Worm (Caenorhabditis elegans) whole organism, young adult: ENCODE measurements around the gene hil-4.
A peak's percentile ranks its signal among the peaks of the same experiment; 100 is the strongest.

Source experiments
- B0336.3 ChIP-seq: fragments of 200-800 bp; sonication (Bioruptor generic); IDR thresholded peaks from 2 replicates; pipeline ENCODE4 v1.3.6; 2022; ENCODE audit warnings: missing genetic modification characterization, missing compliant biosample characterization
- C06A6.2 ChIP-seq: fragments of 200-800 bp; sonication (Bioruptor generic); conservative IDR thresholded peaks from 2 replicates; pipeline ENCODE4 v1.3.6; 2022; ENCODE audit warnings: missing genetic modification characterization, missing compliant biosample characterization
- C17E4.6 ChIP-seq: fragments of 200-800 bp; sonication (Bioruptor generic); IDR thresholded peaks from 2 replicates; pipeline ENCODE4 v1.3.6; 2022; ENCODE audit warnings: missing genetic modification reagents, missing genetic modification characterization, missing compliant biosample characterization
- F33H1.4 ChIP-seq: fragments of 200-800 bp; sonication (Bioruptor generic); IDR thresholded peaks from 2 replicates; pipeline ENCODE4 v1.3.6; 2022; ENCODE audit warnings: missing genetic modification reagents, missing genetic modification characterization, missing compliant biosample characterization
- F49E8.2 ChIP-seq: sonication (generic microtip); optimal IDR thresholded peaks from 3 replicates; lab custom pipeline; 2017; ENCODE audit warnings: missing genetic modification characterization, mild to moderate bottlenecking, missing compliant biosample characterization, antibody characterized with exemption, moderate library complexity; ENCODE audit not compliant: insufficient read depth
- F55B11.4 ChIP-seq: sonication (generic microtip); optimal IDR thresholded peaks from 2 replicates; lab custom pipeline; 2016; ENCODE audit warnings: missing compliant biosample characterization, missing genetic modification characterization, borderline replicate concordance; ENCODE audit not compliant: insufficient read depth
- K12H6.12 ChIP-seq: fragments of 200-800 bp; sonication (Bioruptor generic); optimal IDR thresholded peaks from 2 replicates; lab custom pipeline; 2018; ENCODE audit warnings: mild to moderate bottlenecking, missing genetic modification characterization, missing compliant biosample characterization
- T07F8.4 ChIP-seq: sonication (generic microtip); optimal IDR thresholded peaks from 2 replicates; lab custom pipeline; 2016; ENCODE audit warnings: mild to moderate bottlenecking, missing genetic modification characterization, moderate library complexity, missing compliant biosample characterization
- Y53G8AR.9 ChIP-seq: fragments of 200-800 bp; sonication (Bioruptor generic); conservative IDR thresholded peaks from 2 replicates; pipeline ENCODE4 v1.3.6; 2022; ENCODE audit warnings: missing genetic modification reagents, missing genetic modification characterization, missing compliant biosample characterization
- Y79H2A.3 ChIP-seq: fragments of 200-800 bp; sonication (Bioruptor generic); conservative IDR thresholded peaks from 2 replicates; pipeline ENCODE4 v1.3.6; 2022; ENCODE audit warnings: missing genetic modification reagents, missing genetic modification characterization, missing compliant biosample characterization
- aptf-2 ChIP-seq: fragments of 200-800 bp; sonication (Bioruptor generic); conservative IDR thresholded peaks from 2 replicates; pipeline ENCODE4 v1.3.6; 2022; ENCODE audit warnings: missing genetic modification reagents, missing genetic modification characterization, missing compliant biosample characterization
- athp-1 ChIP-seq: sonication (generic microtip); optimal IDR thresholded peaks from 2 replicates; lab custom pipeline; 2017; ENCODE audit warnings: mild to moderate bottlenecking, missing genetic modification characterization, missing compliant biosample characterization
- attf-5 ChIP-seq: fragments of 200-800 bp; sonication (Bioruptor generic); optimal IDR thresholded peaks from 2 replicates; lab custom pipeline; 2018; ENCODE audit warnings: mild to moderate bottlenecking, missing genetic modification characterization, missing compliant biosample characterization
- attf-6 ChIP-seq: fragments of 200-800 bp; sonication (Bioruptor generic); IDR thresholded peaks from 2 replicates; pipeline ENCODE4 v1.3.6; 2022; ENCODE audit warnings: missing genetic modification reagents, missing genetic modification characterization, missing compliant biosample characterization
- cebp-1 ChIP-seq, 2 experiments: fragments of 200-800 bp in 1 of 2; sonication (Bioruptor generic) in 1 of 2; sonication (generic microtip) in 1 of 2; IDR thresholded peaks in 1 of 2; optimal IDR thresholded peaks in 1 of 2; 2 replicates each; pipeline versions ENCODE4 v1.3.6 to Lab custom; 2017 to 2022; ENCODE audit warnings: missing compliant biosample characterization in 2 of 2, missing genetic modification characterization in 2 of 2, mild to moderate bottlenecking in 1 of 2, missing genetic modification reagents in 1 of 2, moderate library complexity in 1 of 2
- ceh-100 ChIP-seq: fragments of 200-800 bp; sonication (Bioruptor generic); IDR thresholded peaks from 2 replicates; pipeline ENCODE4 v1.3.6; 2022; ENCODE audit warnings: missing genetic modification reagents, missing genetic modification characterization, missing compliant biosample characterization
- ceh-79 ChIP-seq: sonication (generic microtip); optimal IDR thresholded peaks from 2 replicates; lab custom pipeline; 2017; ENCODE audit warnings: mild to moderate bottlenecking, missing genetic modification characterization, missing compliant biosample characterization
- die-1 ChIP-seq: sonication (generic microtip); optimal IDR thresholded peaks from 2 replicates; lab custom pipeline; 2016; ENCODE audit warnings: missing genotype, mild to moderate bottlenecking, missing genetic modification characterization, missing compliant biosample characterization
- dpl-1 ChIP-seq: fragments of 150-350 bp; optimal IDR thresholded peaks from 2 replicates; lab custom pipeline; 2014; ENCODE audit warnings: missing biosample characterization, missing genetic modification reagents, missing genetic modification characterization
- ekl-4 ChIP-seq: fragments of 200-800 bp; sonication (Bioruptor generic); IDR thresholded peaks from 2 replicates; pipeline ENCODE4 v1.3.6; 2022; ENCODE audit warnings: missing genetic modification reagents, missing genetic modification characterization, missing compliant biosample characterization
- ets-4 ChIP-seq: fragments of 200-800 bp; sonication (Bioruptor generic); optimal IDR thresholded peaks from 2 replicates; lab custom pipeline; 2018; ENCODE audit warnings: mild to moderate bottlenecking, missing genetic modification characterization, missing compliant biosample characterization
- hlh-26 ChIP-seq: fragments of 200-800 bp; sonication (Bioruptor generic); conservative IDR thresholded peaks from 2 replicates; pipeline ENCODE4 v1.3.6; 2022; ENCODE audit warnings: missing genetic modification reagents, missing genetic modification characterization, missing compliant biosample characterization
- hrde-1 ChIP-seq: sonication (generic microtip); optimal IDR thresholded peaks from 2 replicates; lab custom pipeline; 2016; ENCODE audit warnings: missing genetic modification characterization, mild to moderate bottlenecking, missing compliant biosample characterization, moderate library complexity, missing genotype, missing genetic modification reagents, borderline replicate concordance
- let-526 ChIP-seq: fragments of 200-800 bp; sonication (Bioruptor generic); IDR thresholded peaks from 2 replicates; pipeline ENCODE4 v1.3.6; 2022; ENCODE audit warnings: missing genetic modification reagents, missing genetic modification characterization, missing compliant biosample characterization
- let-607 ChIP-seq, 2 experiments: fragments of 200-800 bp in 1 of 2; sonication (Bioruptor generic) in 1 of 2; sonication (generic microtip) in 1 of 2; optimal IDR thresholded peaks; 2 replicates each; lab custom pipeline; 2016 to 2018; ENCODE audit warnings: mild to moderate bottlenecking in 2 of 2, missing compliant biosample characterization in 2 of 2, missing genetic modification characterization in 2 of 2, moderate library complexity in 2 of 2, missing genotype in 1 of 2
- lin-54 ChIP-seq: fragments of 200-800 bp; sonication (Bioruptor generic); optimal IDR thresholded peaks from 2 replicates; lab custom pipeline; 2018; ENCODE audit warnings: mild to moderate bottlenecking, missing genetic modification characterization, missing compliant biosample characterization
- madf-10 ChIP-seq: sonication (generic microtip); optimal IDR thresholded peaks from 2 replicates; lab custom pipeline; 2016; ENCODE audit warnings: mild to moderate bottlenecking, missing genetic modification characterization, missing compliant biosample characterization
- nfya-1 ChIP-seq: sonication (generic microtip); optimal IDR thresholded peaks from 2 replicates; lab custom pipeline; 2017; ENCODE audit warnings: antibody characterized with exemption, missing compliant biosample characterization, missing genetic modification characterization, borderline replicate concordance; ENCODE audit not compliant: insufficient read depth
- nfyb-1 ChIP-seq: fragments of 200-800 bp; sonication (Bioruptor generic); IDR thresholded peaks from 2 replicates; pipeline ENCODE4 v1.3.6; 2022; ENCODE audit warnings: missing genetic modification reagents, missing genetic modification characterization, missing compliant biosample characterization
- nhr-120 ChIP-seq: fragments of 200-800 bp; sonication (Bioruptor generic); IDR thresholded peaks from 2 replicates; pipeline ENCODE4 v1.3.6; 2022; ENCODE audit warnings: missing genetic modification characterization, missing compliant biosample characterization
- nhr-90 ChIP-seq: sonication (generic microtip); optimal IDR thresholded peaks from 2 replicates; lab custom pipeline; 2016; ENCODE audit warnings: missing genotype, mild to moderate bottlenecking, missing genetic modification characterization, missing compliant biosample characterization
- pbrm-1 ChIP-seq: fragments of 200-800 bp; sonication (Bioruptor generic); IDR thresholded peaks from 2 replicates; pipeline ENCODE4 v1.3.6; 2022; ENCODE audit warnings: missing genetic modification reagents, missing genetic modification characterization, missing compliant biosample characterization
- rpc-1 ChIP-seq, 2 experiments: fragments of 150-350 bp in 1 of 2; sonication (generic microtip) in 1 of 2; optimal IDR thresholded peaks; 2 replicates each; lab custom pipeline; 2014 to 2018; ENCODE audit warnings: missing biosample characterization in 1 of 2, missing genetic modification characterization in 1 of 2, missing genetic modification reagents in 1 of 2, missing genotype in 1 of 2
- sdz-38 ChIP-seq: sonication (generic microtip); optimal IDR thresholded peaks from 2 replicates; lab custom pipeline; 2016; ENCODE audit warnings: missing genotype, missing genetic modification characterization, missing compliant biosample characterization
- snpc-1.3 ChIP-seq: sonication (generic microtip); optimal IDR thresholded peaks from 2 replicates; lab custom pipeline; 2017; ENCODE audit warnings: missing genetic modification characterization, mild to moderate bottlenecking, missing compliant biosample characterization, antibody characterized with exemption, moderate library complexity, missing genotype, missing genetic modification reagents; ENCODE audit not compliant: insufficient read depth
- somi-1 ChIP-seq: fragments of 200-800 bp; sonication (Bioruptor generic); optimal IDR thresholded peaks from 2 replicates; lab custom pipeline; 2018; ENCODE audit warnings: mild to moderate bottlenecking, missing genetic modification characterization, missing compliant biosample characterization
- tbx-9 ChIP-seq: sonication (generic microtip); optimal IDR thresholded peaks from 2 replicates; lab custom pipeline; 2016; ENCODE audit warnings: borderline replicate concordance, missing genetic modification characterization, inconsistent platforms, missing compliant biosample characterization
- tlf-1 ChIP-seq: fragments of 200-800 bp; sonication (Bioruptor generic); optimal IDR thresholded peaks from 2 replicates; lab custom pipeline; 2018; ENCODE audit warnings: mild to moderate bottlenecking, missing genetic modification characterization, missing compliant biosample characterization
- unc-130 ChIP-seq: sonication (generic microtip); optimal IDR thresholded peaks from 2 replicates; lab custom pipeline; 2016; ENCODE audit warnings: missing genetic modification reagents, missing genetic modification characterization, missing compliant biosample characterization
- unc-62 ChIP-seq: fragments of 150-350 bp; optimal IDR thresholded peaks from 2 replicates; lab custom pipeline; 2014; ENCODE audit warnings: missing biosample characterization, missing genetic modification reagents, missing genetic modification characterization
- ztf-18 ChIP-seq: sonication (generic microtip); optimal IDR thresholded peaks from 2 replicates; lab custom pipeline; 2016; ENCODE audit warnings: missing genotype, mild to moderate bottlenecking, missing genetic modification characterization, missing compliant biosample characterization
- ztf-22 ChIP-seq: fragments of 200-800 bp; sonication (Bioruptor generic); optimal IDR thresholded peaks from 2 replicates; lab custom pipeline; 2018; ENCODE audit warnings: mild to moderate bottlenecking, missing genetic modification characterization, moderate library complexity, missing compliant biosample characterization
- ztf-28 ChIP-seq: fragments of 200-800 bp; sonication (Bioruptor generic); IDR thresholded peaks from 2 replicates; pipeline ENCODE4 v1.3.6; 2022; ENCODE audit warnings: missing genetic modification reagents, missing genetic modification characterization, missing compliant biosample characterization
- ztf-3 ChIP-seq: fragments of 200-800 bp; sonication (Bioruptor generic); optimal IDR thresholded peaks from 2 replicates; lab custom pipeline; 2018; ENCODE audit warnings: mild to moderate bottlenecking, missing genetic modification characterization, missing compliant biosample characterization
- ztf-6 ChIP-seq: fragments of 200-800 bp; sonication (Bioruptor generic); IDR thresholded peaks from 2 replicates; pipeline ENCODE4 v1.3.6; 2022; ENCODE audit warnings: missing genetic modification reagents, missing genetic modification characterization, missing compliant biosample characterization

hil-4 gene

ce11 chrV:4731154-4731961 is 22.8 kb upstream of the hil-4 start, which contains the start of gene F39G3.3 (continued):
- TF ChIP-seq nfya-1 (tag; lab: Kevin White, UChicago): no peak
- TF ChIP-seq unc-130 (GFP tag; lab: Kevin White, UChicago): peak; percentile 76
- 0 out of 2 replicates have a peak, but pooled peaks have one; percentile 24 for TF ChIP-seq Y79H2A.3 (GFP tag; lab: Robert Waterston, UW)
- TF ChIP-seq ztf-18 (tag; lab: Kevin White, UChicago): peak; percentile 72
- TF ChIP-seq T07F8.4: no peak
- TF ChIP-seq ztf-28: no peak
- TF ChIP-seq unc-62: no peak
- no peak for TF ChIP-seq hlh-26 (GFP tag; lab: Robert Waterston, UW)
- TF ChIP-seq Y53G8AR.9 (GFP tag; lab: Robert Waterston, UW): no peak
- TF ChIP-seq madf-10: peak; percentile 32
- no peak for TF ChIP-seq nhr-90 (tag; lab: Kevin White, UChicago)
- TF ChIP-seq die-1 (tag; lab: Kevin White, UChicago): peak; percentile 30
- TF ChIP-seq athp-1 (tag; lab: Kevin White, UChicago): peak; percentile 47
- TF ChIP-seq K12H6.12: no peak
- TF ChIP-seq C06A6.2 (GFP tag; lab: Robert Waterston, UW): no peak
- TF ChIP-seq lin-54: peak; percentile 83
- TF ChIP-seq ztf-22 (GFP tag; lab: Kevin White, UChicago): no peak
- TF ChIP-seq dpl-1: peak; percentile 71
- peak; percentile 77 for TF ChIP-seq B0336.3 (GFP tag; lab: Robert Waterston, UW)
- TF ChIP-seq somi-1 (GFP tag; lab: Kevin White, UChicago): no peak
- no peak for TF ChIP-seq sdz-38
- peak in 1 of 2 experiments; percentile 30 for TF ChIP-seq let-607 (tag; optimal IDR thresholded peaks at IDR 0.05; lab: Kevin White, UChicago)
- TF ChIP-seq ztf-3 (GFP tag; lab: Kevin White, UChicago): no peak
- peak; percentile 88 for TF ChIP-seq F33H1.4
- TF ChIP-seq aptf-2 (GFP tag; lab: Robert Waterston, UW): no peak
- TF ChIP-seq attf-6: 0 out of 2 replicates have a peak, but pooled peaks have one; percentile 8
- peak; percentile 52; the same call in 1 of the 2 replicates for TF ChIP-seq ekl-4 (GFP tag; lab: Robert Waterston, UW)
- TF ChIP-seq nhr-120 (GFP tag; lab: Robert Waterston, UW): no peak
- no peak for TF ChIP-seq ets-4 (GFP tag; lab: Kevin White, UChicago)
- peak; percentile 67 for TF ChIP-seq snpc-1.3 (tag; lab: Kevin White, UChicago)
- peak; percentile 38 for TF ChIP-seq attf-5 (GFP tag; lab: Kevin White, UChicago)
- no peak for TF ChIP-seq ztf-6 (GFP tag; lab: Robert Waterston, UW)
- no peak for TF ChIP-seq ceh-100
- TF ChIP-seq hrde-1 (tag; lab: Kevin White, UChicago): peak; percentile 79
- peak; percentile 56; the same call in 1 of the 2 replicates for TF ChIP-seq pbrm-1
- TF ChIP-seq F49E8.2 (tag; lab: Kevin White, UChicago): peak; percentile 25
- peak; percentile 45 for TF ChIP-seq rpc-1 (optimal IDR thresholded peaks at IDR 0.05; lab: Kevin White, UChicago)
- no peak for TF ChIP-seq rpc-1 (tag; optimal IDR thresholded peaks at IDR 0.05; lab: Kevin White, UChicago)
- no peak for TF ChIP-seq ceh-79
- TF ChIP-seq F55B11.4 (tag; lab: Kevin White, UChicago): no peak
- no peak for TF ChIP-seq cebp-1 (GFP tag; IDR thresholded peaks at IDR 0.05; lab: Robert Waterston, UW)
- peak; percentile 62 for TF ChIP-seq cebp-1 (tag; optimal IDR thresholded peaks at IDR 0.05; lab: Kevin White, UChicago)
- TF ChIP-seq tlf-1 (GFP tag; lab: Kevin White, UChicago): peak; percentile 65
- TF ChIP-seq C17E4.6 (GFP tag; lab: Robert Waterston, UW): peak; percentile 55; the same call in 1 of the 2 replicates
- TF ChIP-seq let-526 (GFP tag; lab: Robert Waterston, UW): no peak
- TF ChIP-seq nfyb-1: no peak
- TF ChIP-seq tbx-9 (tag; lab: Kevin White, UChicago): no peak
